Worm (Caenorhabditis elegans): Measurements from ENCODE around the gene B0432.8.
A peak's percentile ranks its signal among the peaks of the same experiment; 100 is the strongest.

Gene B0432.8

DNA sequence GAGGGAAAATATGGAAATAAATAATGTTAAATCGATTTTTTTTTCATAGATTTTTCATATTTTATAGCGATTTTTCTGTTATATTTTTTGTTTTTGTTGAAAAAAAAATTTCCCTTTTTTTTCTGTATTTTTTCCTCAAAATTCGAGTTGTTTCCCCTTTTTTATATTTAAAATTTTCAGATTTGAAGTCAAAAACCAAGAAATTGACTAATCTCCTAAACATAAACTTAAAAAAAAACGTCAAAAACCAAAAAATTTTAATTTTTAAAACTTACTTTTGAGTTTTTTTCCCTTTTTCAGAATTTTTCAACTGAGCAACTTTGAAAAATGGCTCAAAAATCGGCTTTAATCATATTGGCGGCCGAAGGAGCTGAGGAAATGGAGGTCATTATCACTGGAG lies 11.7 kb upstream of the B0432.8 start, which contains the start of gene djr-1.1:
Gene djr-1.1 (plus strand): TSS at position 301 of the 400 bp plus-strand sequence.
- no peak for TF ChIP-seq nhr-25 (tag; optimal IDR thresholded peaks at IDR 0.05)
- TF ChIP-seq nhr-23 (tag; optimal IDR thresholded peaks at IDR 0.05): no peak
- TF ChIP-seq nfya-1 (tag; optimal IDR thresholded peaks at IDR 0.05; ENCODE audit: insufficient read depth): no peak
- no peak for TF ChIP-seq lsy-12 (tag; optimal IDR thresholded peaks at IDR 0.05)
- TF ChIP-seq elt-3 (tag; optimal IDR thresholded peaks at IDR 0.05): no peak
- no peak for TF ChIP-seq lin-15B (tag; optimal IDR thresholded peaks at IDR 0.05)
- no peak for TF ChIP-seq unc-39 (tag; optimal IDR thresholded peaks at IDR 0.05)

DNA sequence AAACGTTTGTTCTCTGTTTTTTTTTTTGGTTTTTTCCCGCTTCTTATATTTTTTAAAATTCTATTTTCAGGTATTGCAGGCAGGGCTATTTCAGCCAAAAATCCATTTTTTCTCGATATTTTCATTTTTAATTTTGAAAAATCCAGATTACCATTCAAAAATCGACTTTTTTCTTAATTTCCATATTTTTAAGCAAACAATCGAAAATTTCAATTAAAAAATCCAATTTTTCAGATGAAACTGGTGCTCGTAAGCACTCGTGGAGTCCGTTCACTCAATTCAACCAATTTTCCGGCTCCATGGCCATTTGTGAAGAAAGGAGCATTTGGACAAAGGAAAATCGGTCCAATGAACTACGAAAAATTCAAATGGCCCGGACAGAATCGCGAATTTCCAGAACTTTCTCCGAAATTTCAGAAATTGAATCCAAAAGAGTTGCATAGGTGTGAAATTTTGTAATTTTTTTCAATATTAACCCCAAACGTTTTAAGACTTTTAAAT lies 10.2 kb upstream of the B0432.8 start, which contains the start of gene mrpl-41:
Gene mrpl-41 (plus strand): TSS at position 235 of the 501 bp plus-strand sequence.
- no peak for TF ChIP-seq ceh-28 (tag; optimal IDR thresholded peaks at IDR 0.05)
- peak; percentile 4 for TF ChIP-seq elt-2 (tag; optimal IDR thresholded peaks at IDR 0.05)
- TF ChIP-seq nhr-43 (tag; optimal IDR thresholded peaks at IDR 0.05; ENCODE audit: poor library complexity, severe bottlenecking): peak; percentile 48
- peak; percentile 17 for TF ChIP-seq ama-1 (optimal IDR thresholded peaks at IDR 0.05)
- peak; percentile 7 for TF ChIP-seq lsy-12 (tag; optimal IDR thresholded peaks at IDR 0.05)

- TF ChIP-seq ceh-28 (tag; optimal IDR thresholded peaks at IDR 0.05): peak; percentile 0
- TF ChIP-seq skn-1 (tag; optimal IDR thresholded peaks at IDR 0.05): no peak
- TF ChIP-seq lsy-12 (tag; optimal IDR thresholded peaks at IDR 0.05): no peak
Measured at ce11 chrII:286551-286724, 7.9 kb upstream of the B0432.8 start, which contains the start of gene misc-1. Gene misc-1, plus strand, starts transcription at chrII:286625.

ce11 chrII:285627-286550 lies 7.4 kb upstream of the B0432.8 start, which contains the start of gene B0432.10:
Gene B0432.10, minus strand, starts transcription at chrII:286275.
- TF ChIP-seq zag-1 (tag; optimal IDR thresholded peaks at IDR 0.05): no peak
- peak; percentile 40 for TF ChIP-seq ama-1 (optimal IDR thresholded peaks at IDR 0.05)
- peak; percentile 18 for TF ChIP-seq hmg-11 (tag; optimal IDR thresholded peaks at IDR 0.05)
- no peak for TF ChIP-seq nhr-43 (tag; optimal IDR thresholded peaks at IDR 0.05; ENCODE audit: poor library complexity, severe bottlenecking)
- TF ChIP-seq nhr-76 (tag; optimal IDR thresholded peaks at IDR 0.05): no peak
- TF ChIP-seq egl-5 (tag; optimal IDR thresholded peaks at IDR 0.05): peak; percentile 58
- TF ChIP-seq fkh-10 (GFP tag; optimal IDR thresholded peaks at IDR 0.05): peak; percentile 8
- no peak for TF ChIP-seq mdl-1 (tag; optimal IDR thresholded peaks at IDR 0.05)
- TF ChIP-seq nhr-23 (tag; optimal IDR thresholded peaks at IDR 0.05): peak; percentile 90
- no peak for TF ChIP-seq unc-62 (GFP tag; optimal IDR thresholded peaks at IDR 0.05)
- peak; percentile 94 for TF ChIP-seq pha-4 (tag; optimal IDR thresholded peaks at IDR 0.05)
- TF ChIP-seq R02D3.7 (tag; optimal IDR thresholded peaks at IDR 0.05): peak; percentile 56
- peak; percentile 91 for TF ChIP-seq pqm-1 (tag; optimal IDR thresholded peaks at IDR 0.05)
- peak; percentile 18 for TF ChIP-seq ceh-28 (tag; optimal IDR thresholded peaks at IDR 0.05)
- TF ChIP-seq nhr-28 (tag; optimal IDR thresholded peaks at IDR 0.05): no peak
- TF ChIP-seq lin-39 (tag; optimal IDR thresholded peaks at IDR 0.05): peak; percentile 26
- TF ChIP-seq lin-15B (tag; optimal IDR thresholded peaks at IDR 0.05): peak; percentile 92
- peak; percentile 69 for TF ChIP-seq skn-1 (tag; optimal IDR thresholded peaks at IDR 0.05)
- TF ChIP-seq tbx-2 (tag; optimal IDR thresholded peaks at IDR 0.05): no peak
- TF ChIP-seq egl-27 (tag; optimal IDR thresholded peaks at IDR 0.05): no peak
- TF ChIP-seq elt-2 (tag; optimal IDR thresholded peaks at IDR 0.05): peak; percentile 32
- peak; percentile 47 for TF ChIP-seq ceh-82 (tag; optimal IDR thresholded peaks at IDR 0.05)
- peak; percentile 42 for TF ChIP-seq lsy-12 (tag; optimal IDR thresholded peaks at IDR 0.05)
- TF ChIP-seq ceh-9 (tag; optimal IDR thresholded peaks at IDR 0.05): no peak
- no peak for TF ChIP-seq nhr-237 (tag; optimal IDR thresholded peaks at IDR 0.05)
- TF ChIP-seq nhr-11 (tag; optimal IDR thresholded peaks at IDR 0.05): no peak
- TF ChIP-seq unc-39 (tag; optimal IDR thresholded peaks at IDR 0.05): no peak
- no peak for TF ChIP-seq nhr-67 (tag; optimal IDR thresholded peaks at IDR 0.05)
- peak; percentile 57 for TF ChIP-seq nhr-25 (tag; optimal IDR thresholded peaks at IDR 0.05)
- TF ChIP-seq ztf-4 (tag; optimal IDR thresholded peaks at IDR 0.05): no peak
- no peak for TF ChIP-seq nhr-77 (tag; optimal IDR thresholded peaks at IDR 0.05)
- no peak for TF ChIP-seq ZK546.5 (tag; optimal IDR thresholded peaks at IDR 0.05)
- TF ChIP-seq nfya-1 (tag; optimal IDR thresholded peaks at IDR 0.05; ENCODE audit: insufficient read depth): peak; percentile 88
- TF ChIP-seq snpc-4 (tag; optimal IDR thresholded peaks at IDR 0.05): peak; percentile 91
- no peak for TF ChIP-seq ceh-16 (tag; optimal IDR thresholded peaks at IDR 0.05)
- no peak for TF ChIP-seq mml-1 (tag; optimal IDR thresholded peaks at IDR 0.05)

Data from whole organism, L3 larva.